Fruit fly (Drosophila melanogaster): ENCODE measurements around the gene CG15715.
A peak's percentile ranks its signal among the peaks of the same experiment; 100 is the strongest.

Gene CG15715

DNA sequence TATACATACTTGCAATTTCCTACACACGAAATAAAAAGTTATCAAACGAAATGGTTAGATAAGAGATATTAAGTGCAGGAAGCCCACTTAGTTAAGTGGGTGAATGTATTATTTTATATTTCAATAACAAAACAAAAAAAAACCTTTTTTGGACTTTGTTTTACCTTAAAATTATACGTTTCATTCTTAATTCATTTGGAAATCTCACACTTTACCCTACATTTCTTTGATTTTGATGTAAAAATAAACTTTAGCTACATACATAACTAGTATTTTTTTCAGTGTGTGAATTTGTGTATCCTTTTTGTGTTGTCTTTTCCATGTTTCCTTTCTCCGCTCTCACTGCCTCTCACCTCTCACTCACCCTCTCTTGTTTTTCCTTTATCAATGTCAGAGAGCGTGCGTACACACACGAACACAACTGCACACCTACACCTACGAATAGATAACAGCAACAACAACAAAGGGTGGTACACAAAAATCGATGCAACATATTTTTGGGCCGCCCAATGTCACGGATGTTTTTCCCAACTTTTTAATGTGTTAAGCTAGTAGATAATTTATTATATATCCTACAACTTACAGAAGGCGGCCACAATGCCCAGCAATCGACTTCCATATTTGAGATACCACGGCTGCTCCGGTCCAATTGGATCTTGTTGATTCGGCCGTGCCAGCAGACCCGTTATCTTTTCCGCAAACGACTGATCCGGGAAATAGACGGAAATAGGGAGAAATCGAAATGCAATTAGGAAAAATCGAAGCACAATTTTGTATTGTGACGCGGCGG is 21.7 kb downstream of the CG15715 start (continued):
- TF ChIP-seq CG1832 (GFP tag; optimal IDR thresholded peaks at IDR 0.05): no peak
- no peak; the same call in 1 of the 2 replicates for TF ChIP-seq CG9932 (GFP tag; IDR thresholded peaks at IDR 0.05)
- TF ChIP-seq CG4282 (GFP tag; optimal IDR thresholded peaks at IDR 0.05): no peak
- peak; percentile 68 for TF ChIP-seq Ptx1 (GFP tag; IDR thresholded peaks at IDR 0.05)
- TF ChIP-seq CG16815 (GFP tag; optimal IDR thresholded peaks at IDR 0.05): peak; percentile 40

DNA sequence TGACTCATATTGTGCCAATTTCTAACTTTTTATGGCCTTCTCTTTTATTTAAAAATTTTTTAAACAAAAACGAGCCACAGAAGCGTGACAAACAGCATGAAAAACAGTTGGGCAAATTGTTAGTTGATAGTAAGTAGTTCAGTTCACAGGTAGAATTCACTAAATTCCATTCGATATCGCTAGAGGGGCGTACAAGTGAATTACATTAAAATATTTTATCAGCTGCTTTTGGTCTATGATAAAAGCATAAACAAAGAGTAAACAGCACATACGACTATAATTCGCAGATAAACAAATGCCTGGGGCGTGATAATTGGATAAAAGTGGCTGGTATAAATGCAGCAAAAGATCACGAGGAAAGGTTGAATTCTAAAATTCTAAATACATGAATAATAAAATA is 23.3 kb downstream of the CG15715 start:
- no peak for TF ChIP-seq CG18262 (tag; optimal IDR thresholded peaks at IDR 0.05)
- no peak for TF ChIP-seq crc (GFP tag; optimal IDR thresholded peaks at IDR 0.05)
- peak; percentile 82 for TF ChIP-seq CG13296 (GFP tag; optimal IDR thresholded peaks at IDR 0.05)
- no peak for TF ChIP-seq sima (GFP tag; optimal IDR thresholded peaks at IDR 0.05)
- TF ChIP-seq gce (GFP tag; IDR thresholded peaks at IDR 0.05): no peak
- TF ChIP-seq CHES-1-like (GFP tag; optimal IDR thresholded peaks at IDR 0.05): no peak
- no peak for TF ChIP-seq corto (GFP tag; optimal IDR thresholded peaks at IDR 0.05)
- TF ChIP-seq Nf-YA (GFP tag; IDR thresholded peaks at IDR 0.05): no peak
- TF ChIP-seq CG12236 (GFP tag; optimal IDR thresholded peaks at IDR 0.05): no peak
- TF ChIP-seq CG15514 (GFP tag; optimal IDR thresholded peaks at IDR 0.05): peak; percentile 68
- no peak for TF ChIP-seq Rfx (GFP tag; IDR thresholded peaks at IDR 0.05)
- TF ChIP-seq her (GFP tag; optimal IDR thresholded peaks at IDR 0.05): no peak
- TF ChIP-seq CG30403 (GFP tag; optimal IDR thresholded peaks at IDR 0.05): no peak
- peak; percentile 75 for TF ChIP-seq CG6813 (GFP tag; optimal IDR thresholded peaks at IDR 0.05)
- TF ChIP-seq CG2678 (tag; optimal IDR thresholded peaks at IDR 0.05): peak; percentile 64
- no peak for TF ChIP-seq HmgZ (tag; optimal IDR thresholded peaks at IDR 0.05)
- peak; percentile 38 for TF ChIP-seq CG17385 (GFP tag; optimal IDR thresholded peaks at IDR 0.05)
- TF ChIP-seq Trl (optimal IDR thresholded peaks at IDR 0.05): no peak
- TF ChIP-seq Trl (GFP tag; optimal IDR thresholded peaks at IDR 0.05): no peak
- TF ChIP-seq lab (GFP tag; optimal IDR thresholded peaks at IDR 0.05): peak; percentile 79
- no peak for TF ChIP-seq phol (tag; optimal IDR thresholded peaks at IDR 0.05)
- peak; percentile 48 for TF ChIP-seq CG12299 (tag; optimal IDR thresholded peaks at IDR 0.05)
- no peak for TF ChIP-seq CG1024 (GFP tag; IDR thresholded peaks at IDR 0.05)
- TF ChIP-seq D19A (tag; optimal IDR thresholded peaks at IDR 0.05): no peak
- TF ChIP-seq Dp (GFP tag; optimal IDR thresholded peaks at IDR 0.05): no peak
- TF ChIP-seq gt (GFP tag; IDR thresholded peaks at IDR 0.05): no peak
- TF ChIP-seq CG4424 (GFP tag; optimal IDR thresholded peaks at IDR 0.05): no peak
- no peak for TF ChIP-seq vnd (GFP tag; IDR thresholded peaks at IDR 0.05; ENCODE audit: partially characterized antibody)
- no peak for TF ChIP-seq CG14014 (GFP tag; IDR thresholded peaks at IDR 0.05)
- TF ChIP-seq ttk (GFP tag; IDR thresholded peaks at IDR 0.05): no peak
- no peak for TF ChIP-seq Mes4 (GFP tag; optimal IDR thresholded peaks at IDR 0.05)
- TF ChIP-seq scrt (GFP tag; optimal IDR thresholded peaks at IDR 0.05): peak; percentile 63
- no peak for TF ChIP-seq ewg (GFP tag; optimal IDR thresholded peaks at IDR 0.05)
- TF ChIP-seq CG10959 (GFP tag; IDR thresholded peaks at IDR 0.05): no peak
- no peak for TF ChIP-seq vfl (GFP tag; optimal IDR thresholded peaks at IDR 0.05)
- TF ChIP-seq MTF-1 (GFP tag; optimal IDR thresholded peaks at IDR 0.05; ENCODE audit: borderline replicate concordance): peak; percentile 4
- no peak for TF ChIP-seq CG30020 (tag; optimal IDR thresholded peaks at IDR 0.05)
- no peak for TF ChIP-seq Doc3 (GFP tag; IDR thresholded peaks at IDR 0.05; ENCODE audit: partially characterized antibody)
- TF ChIP-seq CG3065 (GFP tag; optimal IDR thresholded peaks at IDR 0.05): no peak
- no peak for TF ChIP-seq usp (GFP tag; optimal IDR thresholded peaks at IDR 0.05)
- no peak for TF ChIP-seq Dad (GFP tag; optimal IDR thresholded peaks at IDR 0.05)
- TF ChIP-seq Drgx (GFP tag; IDR thresholded peaks at IDR 0.05): no peak
- TF ChIP-seq CG14860 (GFP tag; IDR thresholded peaks at IDR 0.05; ENCODE audit: partially characterized antibody): no peak
- no peak for TF ChIP-seq hbn (GFP tag; IDR thresholded peaks at IDR 0.05; ENCODE audit: partially characterized antibody)

Measured in whole organism, embryonic.